Fruit fly (Drosophila melanogaster) whole organism, embryonic: Measurements from ENCODE around the gene CG10254.

Experiments
- BEAF-32 ChIP-seq: fragments of 200-800 bp; sonication (Bioruptor generic); optimal IDR thresholded peaks from 3 replicates; lab custom pipeline; 2017; ENCODE audit warnings: missing biosample characterization, missing genetic modification characterization, mild to moderate bottlenecking, moderate library complexity, missing genetic modification reagents
- Bgb ChIP-seq: fragments of 200-800 bp; sonication (Bioruptor generic); IDR thresholded peaks from 2 replicates; pipeline ENCODE4 v1.3.6; 2022; ENCODE audit warnings: missing biosample characterization, missing genetic modification characterization; ENCODE audit not compliant: partially characterized antibody
- CG10209 ChIP-seq: fragments of 200-800 bp; sonication (Bioruptor generic); optimal IDR thresholded peaks from 3 replicates; lab custom pipeline; 2017; ENCODE audit warnings: missing biosample characterization, mild to moderate bottlenecking, missing genetic modification characterization, missing genetic modification reagents
- CG10431 ChIP-seq: fragments of 200-800 bp; sonication (Bioruptor generic); optimal IDR thresholded peaks from 3 replicates; lab custom pipeline; 2018; ENCODE audit warnings: missing biosample characterization, mild to moderate bottlenecking, missing genetic modification characterization
- CG11398 ChIP-seq: fragments of 200-800 bp; sonication (Bioruptor generic); optimal IDR thresholded peaks from 2 replicates; lab custom pipeline; 2016; ENCODE audit warnings: missing biosample characterization, missing genetic modification characterization
- CG11695 ChIP-seq: fragments of 200-800 bp; sonication (Bioruptor generic); IDR thresholded peaks from 3 replicates; pipeline ENCODE4 v1.3.6; 2022; ENCODE audit warnings: missing biosample characterization, missing genetic modification characterization
- CG12219 ChIP-seq: fragments of 200-800 bp; sonication (Bioruptor generic); optimal IDR thresholded peaks from 3 replicates; lab custom pipeline; 2018; ENCODE audit warnings: missing biosample characterization, mild to moderate bottlenecking, missing genetic modification characterization
- CG13775 ChIP-seq: fragments of 200-800 bp; sonication (Bioruptor generic); optimal IDR thresholded peaks from 3 replicates; lab custom pipeline; 2017; ENCODE audit warnings: missing biosample characterization, mild to moderate bottlenecking, missing genetic modification characterization
- CG1647 ChIP-seq: fragments of 200-800 bp; sonication (Bioruptor generic); optimal IDR thresholded peaks from 3 replicates; lab custom pipeline; 2016; ENCODE audit warnings: missing biosample characterization, missing genetic modification characterization
- CG18011 ChIP-seq: fragments of 200-800 bp; sonication (Bioruptor generic); optimal IDR thresholded peaks from 2 replicates; lab custom pipeline; 2017; ENCODE audit warnings: missing biosample characterization, missing genetic modification characterization, mild to moderate bottlenecking, moderate library complexity, missing genotype
- CG18262 ChIP-seq: fragments of 200-800 bp; optimal IDR thresholded peaks from 3 replicates; lab custom pipeline; 2019; ENCODE audit warnings: missing biosample characterization, mild to moderate bottlenecking, missing genetic modification characterization, moderate library complexity
- CG2129 ChIP-seq: fragments of 200-800 bp; sonication (Bioruptor generic); IDR thresholded peaks from 2 replicates; pipeline ENCODE4 v1.3.6; 2022; ENCODE audit warnings: missing biosample characterization, missing genetic modification characterization; ENCODE audit not compliant: partially characterized antibody
- CG2875 ChIP-seq: fragments of 200-800 bp; sonication (Bioruptor generic); optimal IDR thresholded peaks from 2 replicates; lab custom pipeline; 2017; ENCODE audit warnings: missing biosample characterization, mild to moderate bottlenecking, missing genetic modification characterization, missing genetic modification reagents
- CG31388 ChIP-seq: fragments of 200-800 bp; sonication (Bioruptor generic); optimal IDR thresholded peaks from 2 replicates; lab custom pipeline; 2016; ENCODE audit warnings: missing biosample characterization, missing genetic modification characterization
- CG32767 ChIP-seq: fragments of 200-800 bp; sonication (Bioruptor generic); IDR thresholded peaks from 2 replicates; pipeline ENCODE4 v1.3.6; 2022; ENCODE audit warnings: missing biosample characterization, missing genetic modification characterization
- CG3847 ChIP-seq: fragments of 200-800 bp; sonication (Bioruptor generic); IDR thresholded peaks from 2 replicates; pipeline ENCODE4 v1.3.6; 2022; ENCODE audit warnings: missing biosample characterization, missing genetic modification characterization
- CG4282 ChIP-seq: fragments of 200-800 bp; sonication (Bioruptor generic); optimal IDR thresholded peaks from 2 replicates; lab custom pipeline; 2016; ENCODE audit warnings: missing biosample characterization, missing genetic modification characterization
- CG4617 ChIP-seq: fragments of 200-800 bp; sonication (Bioruptor generic); optimal IDR thresholded peaks from 3 replicates; lab custom pipeline; 2016; ENCODE audit warnings: missing biosample characterization, missing genetic modification characterization, borderline replicate concordance
- CG6254 ChIP-seq: fragments of 200-800 bp; sonication (Bioruptor generic); optimal IDR thresholded peaks from 3 replicates; lab custom pipeline; 2017; ENCODE audit warnings: mild to moderate bottlenecking, missing biosample characterization, missing genetic modification reagents, missing genetic modification characterization
- CG6654 ChIP-seq: fragments of 200-800 bp; sonication (Bioruptor generic); optimal IDR thresholded peaks from 2 replicates; lab custom pipeline; 2017; ENCODE audit warnings: missing biosample characterization, mild to moderate bottlenecking, missing genetic modification characterization
- CG7928 ChIP-seq: fragments of 200-800 bp; sonication (Bioruptor generic); optimal IDR thresholded peaks from 2 replicates; lab custom pipeline; 2017; ENCODE audit warnings: missing biosample characterization, mild to moderate bottlenecking, missing genetic modification characterization
- CG8388 ChIP-seq: fragments of 200-800 bp; sonication (Bioruptor generic); optimal IDR thresholded peaks from 2 replicates; lab custom pipeline; 2019; ENCODE audit warnings: missing biosample characterization, mild to moderate bottlenecking, missing genetic modification characterization, moderate library complexity
- Dfd ChIP-seq, 2 experiments: fragments of >200 bp; optimal IDR thresholded peaks; 2 replicates each; lab custom pipeline; 2017; ENCODE audit warnings: missing biosample characterization in 2 of 2, missing genetic modification characterization in 2 of 2
- Dref ChIP-seq: fragments of 200-800 bp; sonication (Bioruptor generic); IDR thresholded peaks from 2 replicates; pipeline ENCODE4 v1.3.6; 2022; ENCODE audit warnings: missing biosample characterization, missing genetic modification characterization
- Kr ChIP-seq: fragments of 200-800 bp; sonication (Bioruptor generic); optimal IDR thresholded peaks from 2 replicates; lab custom pipeline; 2017; ENCODE audit warnings: missing biosample characterization, mild to moderate bottlenecking, missing genetic modification characterization
- Mad ChIP-seq: fragments of 200-800 bp; sonication (Bioruptor generic); optimal IDR thresholded peaks from 2 replicates; lab custom pipeline; 2016; ENCODE audit warnings: missing biosample characterization, missing genetic modification characterization
- Nf-YC ChIP-seq: fragments of 200-800 bp; optimal IDR thresholded peaks from 3 replicates; lab custom pipeline; 2019; ENCODE audit warnings: missing biosample characterization, mild to moderate bottlenecking, missing genetic modification characterization, moderate library complexity
- Oaz ChIP-seq: fragments of 200-800 bp; sonication (Bioruptor generic); IDR thresholded peaks from 2 replicates; pipeline ENCODE4 v1.3.6; 2022; ENCODE audit warnings: missing biosample characterization, missing genetic modification characterization
- Ptx1 ChIP-seq: fragments of 200-800 bp; sonication (Bioruptor generic); IDR thresholded peaks from 2 replicates; pipeline ENCODE4 v1.3.6; 2022; ENCODE audit warnings: missing biosample characterization, missing genetic modification characterization
- fd64A ChIP-seq: fragments of 200-800 bp; sonication (Bioruptor generic); optimal IDR thresholded peaks from 3 replicates; lab custom pipeline; 2018; ENCODE audit warnings: missing biosample characterization, mild to moderate bottlenecking, missing genetic modification characterization
- fu2 ChIP-seq: fragments of 200-800 bp; sonication (Bioruptor generic); optimal IDR thresholded peaks from 2 replicates; lab custom pipeline; 2016; ENCODE audit warnings: missing biosample characterization, missing genetic modification characterization
- gro ChIP-seq: fragments of 200-800 bp; sonication (Bioruptor generic); optimal IDR thresholded peaks from 2 replicates; lab custom pipeline; 2016; ENCODE audit warnings: missing biosample characterization, missing genetic modification characterization
- her ChIP-seq: fragments of 200-800 bp; sonication (Bioruptor generic); optimal IDR thresholded peaks from 2 replicates; lab custom pipeline; 2016; ENCODE audit warnings: missing biosample characterization, missing genetic modification characterization
- kah ChIP-seq: fragments of 200-800 bp; sonication (Bioruptor generic); optimal IDR thresholded peaks from 2 replicates; lab custom pipeline; 2018; ENCODE audit warnings: missing biosample characterization, mild to moderate bottlenecking, missing genetic modification characterization
- knrl ChIP-seq: fragments of 200-800 bp; sonication (Bioruptor generic); IDR thresholded peaks from 3 replicates; pipeline ENCODE4 v1.3.6; 2022; ENCODE audit warnings: missing biosample characterization, missing genetic modification characterization; ENCODE audit not compliant: partially characterized antibody
- mld ChIP-seq: fragments of 200-800 bp; sonication (Bioruptor generic); IDR thresholded peaks from 3 replicates; pipeline ENCODE4 v1.3.6; 2022; ENCODE audit warnings: missing biosample characterization, missing genetic modification characterization; ENCODE audit not compliant: partially characterized antibody
- nerfin-2 ChIP-seq: fragments of 200-800 bp; sonication (Bioruptor generic); IDR thresholded peaks from 2 replicates; pipeline ENCODE4 v1.3.6; 2022; ENCODE audit warnings: missing biosample characterization, missing genetic modification characterization; ENCODE audit not compliant: partially characterized antibody
- nmo ChIP-seq: fragments of 200-800 bp; sonication (Bioruptor generic); optimal IDR thresholded peaks from 2 replicates; lab custom pipeline; 2018; ENCODE audit warnings: missing biosample characterization, mild to moderate bottlenecking, missing genetic modification characterization, moderate library complexity
- odd ChIP-seq: fragments of 200-800 bp; sonication (Bioruptor generic); optimal IDR thresholded peaks from 2 replicates; lab custom pipeline; 2017; ENCODE audit warnings: missing biosample characterization, mild to moderate bottlenecking, missing genetic modification characterization
- pho ChIP-seq: fragments of 200-800 bp; sonication (Bioruptor generic); optimal IDR thresholded peaks from 2 replicates; lab custom pipeline; 2016; ENCODE audit warnings: missing biosample characterization, missing genetic modification characterization
- pnt ChIP-seq: fragments of 200-800 bp; sonication (Bioruptor generic); optimal IDR thresholded peaks from 3 replicates; lab custom pipeline; 2016; ENCODE audit warnings: missing biosample characterization, missing genetic modification characterization
- pros ChIP-seq: fragments of 200-800 bp; sonication (Bioruptor generic); optimal IDR thresholded peaks from 3 replicates; lab custom pipeline; 2019; ENCODE audit warnings: missing biosample characterization, mild to moderate bottlenecking, missing genetic modification characterization, moderate library complexity
- row ChIP-seq: fragments of 200-800 bp; sonication (Bioruptor generic); IDR thresholded peaks from 3 replicates; pipeline ENCODE4 v1.3.6; 2022; ENCODE audit warnings: missing biosample characterization, missing genetic modification characterization
- schlank ChIP-seq: fragments of 200-800 bp; sonication (Bioruptor generic); optimal IDR thresholded peaks from 2 replicates; lab custom pipeline; 2018; ENCODE audit warnings: missing biosample characterization, mild to moderate bottlenecking, missing genetic modification characterization
- sens-2 ChIP-seq: fragments of 200-800 bp; sonication (Bioruptor generic); IDR thresholded peaks from 2 replicates; pipeline ENCODE4 v1.3.6; 2022; ENCODE audit warnings: missing biosample characterization, missing genetic modification characterization
- sna ChIP-seq: fragments of 200-800 bp; sonication (Bioruptor generic); IDR thresholded peaks from 2 replicates; pipeline ENCODE4 v1.3.6; 2022; ENCODE audit warnings: missing biosample characterization, missing genetic modification characterization; ENCODE audit not compliant: partially characterized antibody
- sqz ChIP-seq: fragments of 200-800 bp; sonication (Bioruptor generic); optimal IDR thresholded peaks from 3 replicates; lab custom pipeline; 2018; ENCODE audit warnings: missing biosample characterization, mild to moderate bottlenecking, missing genetic modification characterization
- sr ChIP-seq: fragments of 200-800 bp; sonication (Bioruptor generic); IDR thresholded peaks from 3 replicates; pipeline ENCODE4 v1.3.6; 2022; ENCODE audit warnings: missing biosample characterization, missing genetic modification characterization
- vfl ChIP-seq: fragments of 200-800 bp; sonication (Bioruptor generic); optimal IDR thresholded peaks from 2 replicates; lab custom pipeline; 2016; ENCODE audit warnings: missing biosample characterization, missing genetic modification characterization
- vvl ChIP-seq: fragments of 200-800 bp; sonication (Bioruptor generic); IDR thresholded peaks from 2 replicates; pipeline ENCODE4 v1.3.6; 2022; ENCODE audit warnings: missing biosample characterization, missing genetic modification characterization

Gene CG10254

DNA sequence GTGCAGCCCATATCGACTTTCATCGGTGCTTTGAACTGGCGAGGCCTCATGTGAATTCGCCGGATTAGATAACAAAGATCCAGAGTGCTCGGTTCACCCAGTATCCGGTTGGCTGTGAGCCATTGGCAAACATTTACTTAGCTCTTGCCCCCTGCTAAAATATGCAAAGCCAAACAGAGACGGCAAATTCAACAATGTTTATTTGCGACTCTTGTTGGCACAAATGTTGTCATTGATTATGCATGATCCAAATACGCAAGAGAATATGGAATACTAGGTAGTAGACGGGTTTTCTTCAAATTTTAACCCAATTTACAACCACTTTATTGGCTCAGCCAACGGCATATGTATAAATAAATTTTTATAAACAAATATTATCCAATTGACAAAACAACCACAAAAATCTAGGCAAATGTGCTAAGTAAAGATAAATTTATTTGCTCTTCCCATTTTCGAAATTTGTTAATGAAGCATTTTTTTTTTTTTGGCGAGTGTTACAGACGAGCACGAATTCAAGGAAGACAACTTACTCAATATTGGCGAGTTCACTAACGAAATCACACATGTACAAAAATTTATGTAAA lies 42.2 kb downstream of the CG10254 start (continued):
- TF ChIP-seq fu2 (peak; percentile 53), nerfin-2 (no peak), mld (GFP tag; lab: Robert Waterston, UW) (no peak), CG11398 (peak; percentile 14), CG13775 (peak; percentile 48), knrl (GFP tag; lab: Robert Waterston, UW) (no peak), Kr (GFP tag; lab: Kevin White, UChicago) (no peak), sqz (no peak), CG2875 (GFP tag; lab: Kevin White, UChicago) (no peak), CG4282 (GFP tag; lab: Kevin White, UChicago) (no peak), pros (GFP tag; lab: Kevin White, UChicago) (no peak), Mad (GFP tag; lab: Kevin White, UChicago) (no peak), CG11695 (GFP tag; lab: Robert Waterston, UW) (peak; percentile 72), her (GFP tag; lab: Kevin White, UChicago) (peak; percentile 51), CG3847 (peak; percentile 50; the same call in 1 of the 2 replicates), schlank (tag; lab: Kevin White, UChicago) (peak; percentile 83), vfl (GFP tag; lab: Kevin White, UChicago) (no peak), CG32767 (peak; percentile 40; the same call in 1 of the 2 replicates), CG12219 (GFP tag; lab: Kevin White, UChicago) (peak; percentile 12), CG10209 (GFP tag; lab: Kevin White, UChicago) (peak; percentile 78), kah (GFP tag; lab: Kevin White, UChicago) (no peak), Oaz (GFP tag; lab: Robert Waterston, UW) (0 out of 2 replicates have a peak, but pooled peaks have one; percentile 10), CG4617 (GFP tag; lab: Kevin White, UChicago) (no peak), CG18011 (GFP tag; lab: Kevin White, UChicago) (peak; percentile 69), CG18262 (tag; lab: Kevin White, UChicago) (no peak), BEAF-32 (no peak), Dfd (GFP tag; optimal IDR thresholded peaks at IDR 0.05; lab: Kevin White, UChicago) (no peak), pho (peak; percentile 77), odd (GFP tag; lab: Kevin White, UChicago) (peak; percentile 66), row (GFP tag; lab: Robert Waterston, UW) (peak; percentile 28; the same call in 2 of the 3 replicates), sr (GFP tag; lab: Robert Waterston, UW) (no peak), CG6254 (GFP tag; lab: Kevin White, UChicago) (no peak), sna (GFP tag; lab: Robert Waterston, UW) (no peak), gro (GFP tag; lab: Kevin White, UChicago) (peak; percentile 53), CG1647 (GFP tag; lab: Kevin White, UChicago) (peak; percentile 9), pnt (GFP tag; lab: Kevin White, UChicago) (no peak), vvl (GFP tag; lab: Robert Waterston, UW) (peak; percentile 48), Bgb (GFP tag; lab: Robert Waterston, UW) (no peak), sens-2 (GFP tag; lab: Robert Waterston, UW) (0 out of 2 replicates have a peak, but pooled peaks have one; percentile 16), Ptx1 (GFP tag; lab: Robert Waterston, UW) (no peak), nmo (GFP tag; lab: Kevin White, UChicago) (no peak), CG2129 (GFP tag; lab: Robert Waterston, UW) (no peak), CG6654 (GFP tag; lab: Kevin White, UChicago) (no peak), Dref (GFP tag; lab: Robert Waterston, UW) (no peak), CG31388 (GFP tag; lab: Kevin White, UChicago) (no peak), CG10431 (GFP tag; lab: Kevin White, UChicago) (no peak), CG8388 (GFP tag; lab: Kevin White, UChicago) (no peak), Nf-YC (tag; lab: Kevin White, UChicago) (peak; percentile 34), CG7928 (GFP tag; lab: Kevin White, UChicago) (peak; percentile 68), fd64A (no peak)
